Worm (Caenorhabditis elegans) whole organism, dauer: ENCODE data around the gene T03F7.6.
"Not testable (repeated sequence)": the region's sequence is repeated elsewhere in the genome, so short reads cannot be mapped to it uniquely, and the experiment has no call there.

Experiments used
- unc-62 ChIP-seq: sonication (generic microtip); optimal IDR thresholded peaks from 2 replicates; lab custom pipeline; 2017; ENCODE audit warnings: missing biosample characterization, missing genetic modification reagents, missing genetic modification characterization

Gene T03F7.6

ce11 chrV:11281414-11282209, 12.9 kb upstream of the T03F7.6 start:
- TF ChIP-seq unc-62: no peak

ce11 chrV:11282272-11282671, 12.2 kb upstream of the T03F7.6 start, which contains the start of gene gly-20:
Gene gly-20, plus strand, starts transcription at chrV:11282572.
- TF ChIP-seq unc-62: no peak

ce11 chrV:11286114-11286513, 8.4 kb upstream of the T03F7.6 start, which contains the start of gene C03E10.3:
Gene C03E10.3, plus strand, starts transcription at chrV:11286414.
- TF ChIP-seq unc-62: not testable (repeated sequence)

ce11 chrV:11290888-11291287, 3.6 kb upstream of the T03F7.6 start, which contains the start of gene C03E10.1:
Gene C03E10.1, plus strand, starts transcription at chrV:11291188.
- TF ChIP-seq unc-62: no peak

ce11 chrV:11292682-11293081, 1.8 kb upstream of the T03F7.6 start:
- no peak for TF ChIP-seq unc-62

- no peak for TF ChIP-seq unc-62
Observed at ce11 chrV:11298632-11299031, 4.1 kb downstream of the T03F7.6 start, which contains the start of gene T03F7.5. Gene T03F7.5, minus strand, starts transcription at chrV:11298732.

ce11 chrV:11299406-11299805, 4.9 kb downstream of the T03F7.6 start:
- no peak for TF ChIP-seq unc-62

- no peak for TF ChIP-seq unc-62
Observed at ce11 chrV:11300539-11300938, 6.0 kb downstream of the T03F7.6 start, which contains the start of gene srh-47. Gene srh-47, minus strand, starts transcription at chrV:11300639.

- TF ChIP-seq unc-62: no peak
Observed at ce11 chrV:11302698-11303097, 8.2 kb downstream of the T03F7.6 start, which contains the start of gene srh-46. Gene srh-46, minus strand, starts transcription at chrV:11302886.

ce11 chrV:11304200-11304599, 9.7 kb downstream of the T03F7.6 start:
- TF ChIP-seq unc-62: no peak

ce11 chrV:11304879-11305278, 10.4 kb downstream of the T03F7.6 start, which contains the start of gene srh-45:
Gene srh-45, minus strand, starts transcription at chrV:11304979.
- TF ChIP-seq unc-62: no peak

ce11 chrV:11307781-11308180, 13.3 kb downstream of the T03F7.6 start:
- TF ChIP-seq unc-62: no peak

- TF ChIP-seq unc-62: no peak
Observed at ce11 chrV:11308346-11308745, 13.9 kb downstream of the T03F7.6 start, which contains the start of gene snf-11. Gene snf-11, minus strand, starts transcription at chrV:11308446.

ce11 chrV:11308915-11309314, 14.4 kb downstream of the T03F7.6 start:
- no peak for TF ChIP-seq unc-62

- TF ChIP-seq unc-62: no peak
Observed at ce11 chrV:11311013-11311472, 16.6 kb downstream of the T03F7.6 start, which contains the start of gene T03F7.7. Gene T03F7.7, plus strand, starts transcription at chrV:11311422.

ce11 chrV:11312904-11313303, 18.4 kb downstream of the T03F7.6 start:
- TF ChIP-seq unc-62: no peak

ce11 chrV:11314025-11314880, 19.8 kb downstream of the T03F7.6 start:
- TF ChIP-seq unc-62: no peak
